Fruit fly (Drosophila melanogaster): ENCODE results near the gene CG46448.

CG46448 gene

DNA sequence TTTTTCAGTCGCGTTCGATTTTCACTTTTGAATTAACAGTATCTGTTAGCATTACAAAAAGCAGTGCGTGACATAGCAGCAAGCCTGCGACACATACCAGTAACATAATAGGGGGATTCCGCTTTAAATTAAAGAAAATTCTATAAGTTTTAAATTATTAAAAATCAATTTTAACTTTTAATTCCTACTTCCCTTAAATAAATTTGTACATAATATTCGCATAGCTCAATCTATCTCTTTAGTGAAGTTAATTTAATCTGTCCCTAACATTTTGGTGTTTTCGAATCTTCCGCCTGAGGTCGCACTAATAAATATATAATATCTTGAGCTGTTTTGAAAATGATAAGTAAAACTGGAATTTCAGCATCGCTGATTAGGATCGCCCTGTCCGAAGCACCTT, 29.0 kb downstream of the CG46448 start, which contains the start of gene CG9886 (continued):
- TF ChIP-seq fd59A (GFP tag; optimal IDR thresholded peaks at IDR 0.05) (no peak), Hr39 (GFP tag; optimal IDR thresholded peaks at IDR 0.05) (peak; percentile 34), CG7368 (GFP tag; optimal IDR thresholded peaks at IDR 0.05) (no peak), CG31627 (GFP tag; optimal IDR thresholded peaks at IDR 0.05) (peak; percentile 51), dac (GFP tag; optimal IDR thresholded peaks at IDR 0.05) (no peak), Ets21C (GFP tag; optimal IDR thresholded peaks at IDR 0.05) (peak; percentile 7), CG34406 (GFP tag; optimal IDR thresholded peaks at IDR 0.05) (peak; percentile 49), Met (GFP tag; optimal IDR thresholded peaks at IDR 0.05) (peak; percentile 29), CG10669 (GFP tag; optimal IDR thresholded peaks at IDR 0.05) (peak; percentile 43), CG3919 (GFP tag; optimal IDR thresholded peaks at IDR 0.05) (peak; percentile 41), topi (GFP tag; optimal IDR thresholded peaks at IDR 0.05) (peak; percentile 33), CG10631 (GFP tag; optimal IDR thresholded peaks at IDR 0.05) (peak; percentile 43), acj6 (GFP tag; optimal IDR thresholded peaks at IDR 0.05) (peak; percentile 55), CG8119 (GFP tag; IDR thresholded peaks at IDR 0.05) (peak; percentile 47; the same call in 2 of the 3 replicates), CG8632 (GFP tag; optimal IDR thresholded peaks at IDR 0.05) (peak; percentile 33), net (GFP tag; optimal IDR thresholded peaks at IDR 0.05) (peak; percentile 22), CG1621 (tag; optimal IDR thresholded peaks at IDR 0.05) (no peak), fkh (GFP tag; optimal IDR thresholded peaks at IDR 0.05) (no peak), Eip75B (GFP tag; optimal IDR thresholded peaks at IDR 0.05) (peak; percentile 23), salr (GFP tag; optimal IDR thresholded peaks at IDR 0.05) (peak in 1 of 2 experiments; percentile 25), CG15336 (GFP tag; IDR thresholded peaks at IDR 0.05) (peak; percentile 60), pdm3 (GFP tag; optimal IDR thresholded peaks at IDR 0.05) (peak; percentile 60), esn (GFP tag; optimal IDR thresholded peaks at IDR 0.05) (peak; percentile 67)

dm6 chr2L:2424497-2424896, 33.0 kb downstream of the CG46448 start, which contains the start of gene CG44139:
CG44139 (plus strand) TSS chr2L:2424797.
- TF ChIP-seq CG6792 (GFP tag; optimal IDR thresholded peaks at IDR 0.05) (no peak), CG10631 (GFP tag; optimal IDR thresholded peaks at IDR 0.05) (no peak), svp (GFP tag) (no peak), achi (GFP tag; optimal IDR thresholded peaks at IDR 0.05) (no peak), Blimp-1 (GFP tag; optimal IDR thresholded peaks at IDR 0.05) (no peak), CG6854 (GFP tag; optimal IDR thresholded peaks at IDR 0.05) (no peak), lz (GFP tag; optimal IDR thresholded peaks at IDR 0.05) (no peak), fd85E (GFP tag; optimal IDR thresholded peaks at IDR 0.05) (no peak), OdsH (GFP tag; optimal IDR thresholded peaks at IDR 0.05) (no peak), CG6276 (GFP tag; optimal IDR thresholded peaks at IDR 0.05) (no peak), Ets96B (tag; optimal IDR thresholded peaks at IDR 0.05) (no peak), CG10669 (GFP tag; optimal IDR thresholded peaks at IDR 0.05) (no peak), CG6808 (GFP tag; optimal IDR thresholded peaks at IDR 0.05) (no peak), fkh (GFP tag; optimal IDR thresholded peaks at IDR 0.05) (no peak), CG3032 (tag; optimal IDR thresholded peaks at IDR 0.05) (no peak), CG34406 (GFP tag; optimal IDR thresholded peaks at IDR 0.05) (no peak), CG11294 (GFP tag; IDR thresholded peaks at IDR 0.05) (no peak)

DNA sequence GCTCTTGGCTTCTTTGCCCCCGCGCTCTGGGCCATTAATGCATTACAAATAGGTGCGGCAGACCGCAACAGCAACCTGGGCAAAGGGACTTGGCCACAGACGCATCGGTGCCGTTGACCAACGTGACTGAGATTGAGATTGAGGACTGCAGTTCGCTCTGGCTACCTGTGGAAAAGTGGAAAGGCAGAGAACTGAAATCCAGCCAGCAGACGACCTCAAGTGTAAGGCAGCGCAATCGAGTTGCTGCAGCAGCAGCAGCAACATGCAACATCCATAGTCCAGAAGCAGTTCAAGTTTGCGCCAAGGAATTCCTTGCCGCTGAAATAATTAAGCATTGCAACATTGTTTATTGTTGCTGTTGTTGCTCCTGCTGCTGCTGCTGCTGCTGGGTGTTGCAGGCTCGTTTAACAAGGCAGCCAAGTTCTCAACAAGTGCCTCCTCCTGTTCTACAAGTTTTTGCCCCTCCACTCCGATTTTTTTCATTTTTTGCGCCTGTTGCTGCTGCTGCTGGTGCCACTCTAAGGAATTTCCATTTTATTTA, 34.3 kb downstream of the CG46448 start:
- peak; percentile 3 for TF ChIP-seq CG3919 (GFP tag; optimal IDR thresholded peaks at IDR 0.05)
- TF ChIP-seq Eip78C (GFP tag) = peak; percentile 5
- peak; percentile 2 to 48 for TF ChIP-seq ss (GFP tag; optimal IDR thresholded peaks at IDR 0.05)
- TF ChIP-seq CG3032 (tag; optimal IDR thresholded peaks at IDR 0.05) = no peak
- TF ChIP-seq dsx (GFP tag; optimal IDR thresholded peaks at IDR 0.05; ENCODE audit: poor library complexity, severe bottlenecking) = peak; percentile 95
